Worm (Caenorhabditis elegans) whole organism, L2 larva: ENCODE measurements around the gene T06A10.107.

Experiments
- C34F6.9 ChIP-seq: fragments of 150-350 bp; optimal IDR thresholded peaks from 2 replicates; lab custom pipeline; 2014; ENCODE audit warnings: missing biosample characterization, missing genetic modification characterization
- F13H6.1 ChIP-seq: sonication (generic microtip); optimal IDR thresholded peaks from 2 replicates; lab custom pipeline; 2016; ENCODE audit warnings: missing genetic modification characterization, missing compliant biosample characterization
- R02D3.7 ChIP-seq: fragments of 150-350 bp; optimal IDR thresholded peaks from 2 replicates; lab custom pipeline; 2014; ENCODE audit warnings: missing biosample characterization, missing genetic modification characterization
- Y55F3AM.14 ChIP-seq: fragments of 200-800 bp; sonication (Bioruptor generic); optimal IDR thresholded peaks from 2 replicates; lab custom pipeline; 2018; ENCODE audit warnings: mild to moderate bottlenecking, missing genetic modification characterization, missing compliant biosample characterization
- ZK546.5 ChIP-seq: sonication (generic microtip); optimal IDR thresholded peaks from 2 replicates; lab custom pipeline; 2017; ENCODE audit warnings: missing biosample characterization, missing genetic modification characterization
- aly-2 ChIP-seq: fragments of 150-350 bp; optimal IDR thresholded peaks from 2 replicates; lab custom pipeline; 2014; ENCODE audit warnings: missing biosample characterization, missing genetic modification characterization
- ama-1 ChIP-seq: fragments of 150-350 bp; optimal IDR thresholded peaks from 2 replicates; lab custom pipeline; 2018; ENCODE audit warnings: inconsistent platforms
- blmp-1 ChIP-seq: sonication (generic microtip); optimal IDR thresholded peaks from 2 replicates; lab custom pipeline; 2017; ENCODE audit warnings: missing genetic modification characterization, mild to moderate bottlenecking, missing compliant biosample characterization, antibody characterized with exemption, moderate library complexity; ENCODE audit not compliant: insufficient read depth
- ceh-16 ChIP-seq: fragments of 150-350 bp; optimal IDR thresholded peaks from 2 replicates; lab custom pipeline; 2014; ENCODE audit warnings: missing biosample characterization, missing genetic modification characterization
- ceh-82 ChIP-seq: fragments of 150-350 bp; optimal IDR thresholded peaks from 2 replicates; lab custom pipeline; 2014; ENCODE audit warnings: missing biosample characterization, missing genetic modification characterization
- crh-2 ChIP-seq: sonication (generic microtip); optimal IDR thresholded peaks from 2 replicates; lab custom pipeline; 2017; ENCODE audit warnings: missing biosample characterization, missing genetic modification characterization
- dmd-4 ChIP-seq: sonication (generic microtip); optimal IDR thresholded peaks from 2 replicates; lab custom pipeline; 2017; ENCODE audit warnings: missing biosample characterization, missing genetic modification characterization
- egl-27 ChIP-seq: sonication (generic microtip); optimal IDR thresholded peaks from 3 replicates; lab custom pipeline; 2017; ENCODE audit warnings: missing biosample characterization, missing genetic modification reagents, missing genetic modification characterization
- elt-3 ChIP-seq: sonication (generic microtip); optimal IDR thresholded peaks from 2 replicates; lab custom pipeline; 2017; ENCODE audit warnings: missing biosample characterization, missing genetic modification characterization
- gmeb-1 ChIP-seq: fragments of 150-350 bp; optimal IDR thresholded peaks from 2 replicates; lab custom pipeline; 2014; ENCODE audit warnings: missing biosample characterization, missing genetic modification characterization
- lin-11 ChIP-seq: fragments of 150-350 bp; sonication (generic microtip); optimal IDR thresholded peaks from 2 replicates; lab custom pipeline; 2014; ENCODE audit warnings: missing biosample characterization, missing genetic modification characterization, inconsistent platforms, mixed read lengths
- lin-13 ChIP-seq: fragments of 150-350 bp; optimal IDR thresholded peaks from 2 replicates; lab custom pipeline; 2014; ENCODE audit warnings: missing biosample characterization, missing genetic modification reagents, missing genetic modification characterization
- lin-39 ChIP-seq: fragments of 150-350 bp; optimal IDR thresholded peaks from 2 replicates; lab custom pipeline; 2014; ENCODE audit warnings: missing biosample characterization, missing genetic modification reagents, missing genetic modification characterization
- lsy-2 ChIP-seq, 2 experiments: fragments of 150-350 bp in 1 of 2; sonication (generic microtip) in 1 of 2; optimal IDR thresholded peaks; 2 replicates each; lab custom pipeline; 2014 to 2017; ENCODE audit warnings: missing biosample characterization in 2 of 2, missing genetic modification characterization in 2 of 2
- mab-5 ChIP-seq: fragments of 150-350 bp; optimal IDR thresholded peaks from 2 replicates; lab custom pipeline; 2014; ENCODE audit warnings: missing biosample characterization, missing genetic modification characterization
- mbf-1 ChIP-seq: sonication (generic microtip); optimal IDR thresholded peaks from 2 replicates; lab custom pipeline; 2017; ENCODE audit warnings: missing biosample characterization, missing genetic modification characterization
- mdl-1 ChIP-seq, 2 experiments: fragments of 150-350 bp in 1 of 2; sonication (generic microtip) in 1 of 2; optimal IDR thresholded peaks; 2 replicates each; lab custom pipeline; 2017; ENCODE audit warnings: missing biosample characterization in 2 of 2, missing genetic modification characterization in 2 of 2
- nhr-11 ChIP-seq: fragments of 150-350 bp; optimal IDR thresholded peaks from 2 replicates; lab custom pipeline; 2014; ENCODE audit warnings: missing biosample characterization, missing genetic modification characterization
- nhr-12 ChIP-seq: fragments of 150-350 bp; optimal IDR thresholded peaks from 2 replicates; lab custom pipeline; 2014; ENCODE audit warnings: missing biosample characterization, missing genetic modification characterization
- nhr-129 ChIP-seq: fragments of 150-350 bp; optimal IDR thresholded peaks from 2 replicates; lab custom pipeline; 2014; ENCODE audit warnings: missing biosample characterization, missing genetic modification characterization
- nhr-21 ChIP-seq: fragments of 150-350 bp; optimal IDR thresholded peaks from 2 replicates; lab custom pipeline; 2014; ENCODE audit warnings: missing biosample characterization, missing genetic modification characterization
- nhr-23 ChIP-seq: fragments of 150-350 bp; optimal IDR thresholded peaks from 2 replicates; lab custom pipeline; 2014; ENCODE audit warnings: missing biosample characterization, missing genetic modification reagents, missing genetic modification characterization
- nhr-237 ChIP-seq: fragments of 150-350 bp; optimal IDR thresholded peaks from 2 replicates; lab custom pipeline; 2014; ENCODE audit warnings: missing biosample characterization, missing genetic modification characterization
- nhr-25 ChIP-seq: fragments of 150-350 bp; sonication (generic microtip); optimal IDR thresholded peaks from 3 replicates; lab custom pipeline; 2014; ENCODE audit warnings: missing biosample characterization, missing genetic modification characterization
- nhr-77 ChIP-seq: fragments of 150-350 bp; optimal IDR thresholded peaks from 2 replicates; lab custom pipeline; 2014; ENCODE audit warnings: missing biosample characterization, missing genetic modification characterization
- peb-1 ChIP-seq: fragments of 150-350 bp; optimal IDR thresholded peaks from 2 replicates; lab custom pipeline; 2014; ENCODE audit warnings: missing biosample characterization, missing genetic modification characterization
- sem-4 ChIP-seq: fragments of 150-350 bp; optimal IDR thresholded peaks from 2 replicates; lab custom pipeline; 2014; ENCODE audit warnings: missing biosample characterization, missing genetic modification reagents, missing genetic modification characterization
- skn-1 ChIP-seq: sonication (generic microtip); optimal IDR thresholded peaks from 2 replicates; lab custom pipeline; 2017; ENCODE audit warnings: missing biosample characterization, missing genetic modification characterization
- sma-3 ChIP-seq: sonication (generic microtip); optimal IDR thresholded peaks from 2 replicates; lab custom pipeline; 2016; ENCODE audit warnings: missing genetic modification reagents, missing genetic modification characterization, missing compliant biosample characterization
- sma-9 ChIP-seq, 2 experiments: fragments of 150-350 bp in 1 of 2; sonication (generic microtip) in 1 of 2; optimal IDR thresholded peaks; 2 replicates each; lab custom pipeline; 2014 to 2016; ENCODE audit warnings: missing genetic modification characterization in 2 of 2, mild to moderate bottlenecking in 1 of 2, missing biosample characterization in 1 of 2, missing compliant biosample characterization in 1 of 2, missing genetic modification reagents in 1 of 2, moderate library complexity in 1 of 2
- snpc-4 ChIP-seq: fragments of 150-350 bp; optimal IDR thresholded peaks from 2 replicates; lab custom pipeline; 2014; ENCODE audit warnings: missing biosample characterization, missing genetic modification characterization
- unc-39 ChIP-seq: fragments of 150-350 bp; optimal IDR thresholded peaks from 2 replicates; lab custom pipeline; 2014; ENCODE audit warnings: missing biosample characterization, missing genetic modification characterization
- unc-55 ChIP-seq: fragments of 150-350 bp; sonication (generic microtip); optimal IDR thresholded peaks from 3 replicates; lab custom pipeline; 2014; ENCODE audit warnings: missing biosample characterization, missing genetic modification reagents, missing genetic modification characterization
- unc-62 ChIP-seq: fragments of 150-350 bp; optimal IDR thresholded peaks from 2 replicates; lab custom pipeline; 2014; ENCODE audit warnings: missing biosample characterization, missing genetic modification reagents, missing genetic modification characterization
- zag-1 ChIP-seq: fragments of 150-350 bp; optimal IDR thresholded peaks from 2 replicates; lab custom pipeline; 2014; ENCODE audit warnings: missing biosample characterization, missing genetic modification characterization
- ztf-1 ChIP-seq: fragments of 200-800 bp; sonication (Bioruptor generic); conservative IDR thresholded peaks from 2 replicates; pipeline ENCODE4 v1.3.6; 2022; ENCODE audit warnings: missing genetic modification characterization, missing compliant biosample characterization
- ztf-11 ChIP-seq: sonication (generic microtip); optimal IDR thresholded peaks from 2 replicates; lab custom pipeline; 2017; ENCODE audit warnings: missing biosample characterization, missing genetic modification characterization
- ztf-4 ChIP-seq: fragments of 150-350 bp; optimal IDR thresholded peaks from 2 replicates; lab custom pipeline; 2014; ENCODE audit warnings: missing biosample characterization, missing genetic modification characterization

The T06A10.107 gene

DNA sequence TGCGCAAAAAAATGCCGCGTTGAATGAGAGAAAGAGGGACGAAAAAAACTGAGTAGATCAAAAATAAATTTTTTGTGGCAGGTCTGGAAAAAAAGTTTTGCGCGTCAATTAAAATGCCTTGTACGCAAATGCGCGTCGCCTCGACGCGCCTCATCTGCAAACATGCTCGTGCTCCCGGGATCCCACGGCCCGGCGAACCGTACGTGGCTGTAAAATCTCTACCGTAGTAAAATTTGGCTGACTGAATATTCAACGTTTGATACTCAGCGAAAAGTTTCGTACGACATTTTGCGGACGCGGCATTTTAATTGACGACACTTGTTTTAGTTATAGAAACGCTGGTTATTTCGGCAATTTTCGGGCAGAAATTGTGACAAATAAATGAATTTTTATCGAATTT, 21.9 kb upstream of the T06A10.107 start:
- peak; percentile 11 for TF ChIP-seq Y55F3AM.14 (GFP tag; lab: Kevin White, UChicago)
- peak; percentile 25 for TF ChIP-seq unc-55
- TF ChIP-seq lsy-2 (tag; optimal IDR thresholded peaks at IDR 0.05; lab: Kevin White, UChicago) = peak; percentile 43 to 71
- peak; percentile 65 for TF ChIP-seq F13H6.1
- TF ChIP-seq sma-3 (GFP tag; lab: Kevin White, UChicago) = peak; percentile 13
- peak; percentile 43 for TF ChIP-seq gmeb-1 (tag; lab: Kevin White, UChicago)
- TF ChIP-seq, all 48 proteins: peak for 6; not testable (repeated sequence) for 42

DNA sequence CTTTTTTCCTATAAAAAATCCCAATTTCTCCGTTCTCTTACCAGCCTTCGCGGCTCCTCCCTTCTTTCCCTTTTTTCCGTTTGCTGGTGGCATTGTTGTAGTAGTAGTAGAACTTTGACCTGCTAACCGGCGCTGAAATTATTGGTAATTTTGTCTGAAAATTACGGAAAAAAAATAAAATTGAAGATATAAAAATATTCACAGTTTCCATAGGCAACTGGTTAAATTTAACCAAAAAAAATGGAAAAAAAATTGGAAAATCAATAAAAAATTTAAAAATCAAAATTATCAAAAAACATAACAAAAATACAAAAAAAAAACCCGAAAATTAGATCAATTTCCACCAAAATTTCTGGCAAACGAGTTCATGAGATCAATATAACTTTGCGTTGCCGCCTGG, 12.5 kb upstream of the T06A10.107 start, which contains the start of gene map-2:
Gene map-2 (minus strand): TSS at position 101 of the 400 bp plus-strand sequence.
- TF ChIP-seq zag-1 (tag; lab: Kevin White, UChicago) (no peak), snpc-4 (tag; lab: Kevin White, UChicago) (no peak), unc-39 (no peak), blmp-1 (tag; lab: Kevin White, UChicago) (no peak), nhr-77 (tag; lab: Kevin White, UChicago) (no peak), ZK546.5 (no peak), mdl-1 (tag; optimal IDR thresholded peaks at IDR 0.05; lab: Kevin White, UChicago) (no peak), ztf-11 (tag; lab: Kevin White, UChicago) (no peak), lsy-2 (tag; optimal IDR thresholded peaks at IDR 0.05; lab: Kevin White, UChicago) (no peak), crh-2 (tag; lab: Kevin White, UChicago) (no peak)

DNA sequence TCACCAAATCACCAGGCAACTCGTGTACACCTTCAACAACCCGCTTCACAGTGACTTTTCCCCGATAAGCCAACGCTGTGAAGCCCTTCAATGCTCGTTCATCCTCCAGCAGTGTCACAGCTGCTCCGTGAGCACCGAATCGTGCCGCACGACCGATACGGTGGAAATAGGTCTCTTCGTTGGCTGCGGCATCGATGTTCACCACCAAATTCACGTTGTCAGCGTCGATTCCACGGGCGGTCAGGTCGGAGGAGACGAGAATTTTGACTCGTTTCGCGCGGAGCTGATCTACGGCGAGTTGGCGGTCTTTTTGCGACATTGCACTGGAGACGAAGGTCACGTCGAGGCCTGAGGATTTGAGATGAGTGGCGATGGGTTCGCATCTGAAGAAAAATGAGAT, 6.6 kb upstream of the T06A10.107 start:
- no peak for TF ChIP-seq nhr-11 (tag; lab: Kevin White, UChicago)
- no peak for TF ChIP-seq mbf-1
- TF ChIP-seq aly-2 (tag; lab: Kevin White, UChicago) = no peak
- no peak for TF ChIP-seq blmp-1 (tag; lab: Kevin White, UChicago)
- no peak for TF ChIP-seq ZK546.5
- no peak for TF ChIP-seq peb-1
- TF ChIP-seq ceh-16 (tag; lab: Kevin White, UChicago) = no peak
- no peak for TF ChIP-seq sma-9 (GFP tag; optimal IDR thresholded peaks at IDR 0.05; lab: Kevin White, UChicago)
- TF ChIP-seq sma-9 (tag; optimal IDR thresholded peaks at IDR 0.05; lab: Kevin White, UChicago) = no peak

ce11 chrIV:16863431-16863895, 3.9 kb upstream of the T06A10.107 start, which contains the start of the genes mel-46 and lsy-13:
TSS of gene mel-46 (minus strand) at chrIV:16863481.
TSS of gene lsy-13 (plus strand) at chrIV:16863870.
- TF ChIP-seq nhr-12 (no peak), sma-3 (GFP tag; lab: Kevin White, UChicago) (peak; percentile 43), blmp-1 (tag; lab: Kevin White, UChicago) (no peak), peb-1 (no peak), skn-1 (tag; lab: Kevin White, UChicago) (no peak), gmeb-1 (tag; lab: Kevin White, UChicago) (peak; percentile 38), unc-55 (peak; percentile 77), sem-4 (tag; lab: Kevin White, UChicago) (peak; percentile 23), R02D3.7 (tag; lab: Kevin White, UChicago) (no peak), zag-1 (tag; lab: Kevin White, UChicago) (no peak), nhr-237 (no peak), ztf-4 (tag; lab: Kevin White, UChicago) (no peak), mbf-1 (no peak), ama-1 (no peak), lsy-2 (tag; optimal IDR thresholded peaks at IDR 0.05; lab: Kevin White, UChicago) (peak; percentile 28 to 62), aly-2 (tag; lab: Kevin White, UChicago) (no peak), nhr-11 (tag; lab: Kevin White, UChicago) (no peak), lin-11 (peak; percentile 15), F13H6.1 (peak; percentile 15), Y55F3AM.14 (GFP tag; lab: Kevin White, UChicago) (no peak), sma-9 (GFP tag; optimal IDR thresholded peaks at IDR 0.05; lab: Kevin White, UChicago) (no peak), sma-9 (tag; optimal IDR thresholded peaks at IDR 0.05; lab: Kevin White, UChicago) (no peak), lin-13 (GFP tag; lab: Kevin White, UChicago) (peak; percentile 52), mab-5 (tag; lab: Kevin White, UChicago) (no peak), unc-39 (no peak), C34F6.9 (tag; lab: Kevin White, UChicago) (peak; percentile 62), nhr-129 (tag; lab: Kevin White, UChicago) (peak; percentile 35), ztf-1 (GFP tag; lab: Robert Waterston, UW) (no peak), ZK546.5 (no peak), unc-62 (no peak), ceh-82 (tag; lab: Kevin White, UChicago) (no peak), crh-2 (tag; lab: Kevin White, UChicago) (peak; percentile 13), nhr-21 (tag; lab: Kevin White, UChicago) (no peak), egl-27 (tag; lab: Kevin White, UChicago) (no peak), elt-3 (tag; lab: Kevin White, UChicago) (no peak), nhr-77 (tag; lab: Kevin White, UChicago) (no peak), dmd-4 (tag; lab: Kevin White, UChicago) (no peak), nhr-23 (no peak), nhr-25 (tag; lab: Kevin White, UChicago) (peak; percentile 48), lin-39 (no peak), ztf-11 (tag; lab: Kevin White, UChicago) (no peak), ceh-16 (tag; lab: Kevin White, UChicago) (no peak)
